Worm (Caenorhabditis elegans) whole organism, L1 larva: ENCODE data around the gene nhr-291.
A peak's percentile ranks its signal among the peaks of the same experiment; 100 is the strongest.

Experiments
- C16A3.4 ChIP-seq: fragments of 150-350 bp; optimal IDR thresholded peaks from 2 replicates; lab custom pipeline; 2014; ENCODE audit warnings: missing biosample characterization, missing genetic modification characterization
- aha-1 ChIP-seq: fragments of 150-350 bp; optimal IDR thresholded peaks from 2 replicates; lab custom pipeline; 2014; ENCODE audit warnings: missing biosample characterization, missing genetic modification characterization
- ceh-8 ChIP-seq: fragments of 200-800 bp; sonication (Bioruptor generic); optimal IDR thresholded peaks from 2 replicates; lab custom pipeline; 2018; ENCODE audit warnings: mild to moderate bottlenecking, missing genetic modification characterization, moderate library complexity, missing compliant biosample characterization
- ceh-82 ChIP-seq, 3 experiments: fragments of 150-350 bp in 1 of 3; sonication (generic microtip) in 2 of 3; optimal IDR thresholded peaks; 2 replicates each; lab custom pipeline; 2014 to 2017; ENCODE audit warnings: missing biosample characterization in 3 of 3, missing genetic modification characterization in 3 of 3
- efl-1 ChIP-seq, 4 experiments: fragments of 150-350 bp; optimal IDR thresholded peaks in 3 of 4; peaks in 1 of 4; 1 replicate in 1 of 4; 2 replicates in 3 of 4; lab custom pipeline; 2014; ENCODE audit warnings: missing biosample characterization in 2 of 4, missing genetic modification characterization in 2 of 4, missing genetic modification reagents in 2 of 4
- egl-13 ChIP-seq: sonication (generic microtip); optimal IDR thresholded peaks from 2 replicates; lab custom pipeline; 2016; ENCODE audit warnings: missing genotype, missing genetic modification reagents, missing genetic modification characterization, missing compliant biosample characterization
- elt-2 ChIP-seq: sonication (generic microtip); optimal IDR thresholded peaks from 2 replicates; lab custom pipeline; 2016; ENCODE audit warnings: missing genetic modification characterization, mild to moderate bottlenecking, inconsistent platforms, missing compliant biosample characterization, missing genetic modification reagents
- elt-3 ChIP-seq, 6 experiments: fragments of 150-350 bp in 1 of 6; sonication (generic microtip); optimal IDR thresholded peaks; 2 replicates each; lab custom pipeline; 2017 to 2018; ENCODE audit warnings: missing biosample characterization in 6 of 6, missing genetic modification characterization in 6 of 6, inconsistent platforms in 1 of 6
- fkh-8 ChIP-seq: sonication (generic microtip); optimal IDR thresholded peaks from 2 replicates; lab custom pipeline; 2016; ENCODE audit warnings: mild to moderate bottlenecking, missing genetic modification characterization, missing compliant biosample characterization
- fos-1 ChIP-seq: fragments of 150-350 bp; optimal IDR thresholded peaks from 2 replicates; lab custom pipeline; 2014; ENCODE audit warnings: missing biosample characterization, missing genetic modification characterization
- hlh-17 ChIP-seq: fragments of 200-800 bp; sonication (Bioruptor generic); optimal IDR thresholded peaks from 2 replicates; lab custom pipeline; 2018; ENCODE audit warnings: missing genetic modification characterization, mild to moderate bottlenecking, missing compliant biosample characterization, moderate library complexity, borderline replicate concordance
- isw-1 ChIP-seq: fragments of 200-800 bp; sonication (Bioruptor generic); IDR thresholded peaks from 2 replicates; pipeline ENCODE4 v1.3.6; 2022; ENCODE audit warnings: missing genetic modification characterization, missing compliant biosample characterization
- jun-1 ChIP-seq: fragments of 150-350 bp; optimal IDR thresholded peaks from 2 replicates; lab custom pipeline; 2014; ENCODE audit warnings: missing biosample characterization, missing genetic modification reagents, missing genetic modification characterization
- lin-13 ChIP-seq: fragments of 150-350 bp; optimal IDR thresholded peaks from 2 replicates; lab custom pipeline; 2014; ENCODE audit warnings: missing biosample characterization, missing genetic modification reagents, missing genetic modification characterization
- lin-35 ChIP-seq, 2 experiments: fragments of 150-350 bp; optimal IDR thresholded peaks; 2 replicates each; lab custom pipeline; 2014; ENCODE audit warnings: missing biosample characterization in 2 of 2, missing genetic modification characterization in 2 of 2, missing genetic modification reagents in 2 of 2
- lsy-2 ChIP-seq, 2 experiments: fragments of 150-350 bp; optimal IDR thresholded peaks; 2 replicates each; lab custom pipeline; 2014; ENCODE audit warnings: missing biosample characterization in 2 of 2, missing genetic modification characterization in 2 of 2
- mab-9 ChIP-seq: fragments of 200-800 bp; sonication (Bioruptor generic); IDR thresholded peaks from 2 replicates; pipeline ENCODE4 v1.3.6; 2022; ENCODE audit warnings: missing genetic modification reagents, missing genetic modification characterization, missing compliant biosample characterization
- mef-2 ChIP-seq: fragments of 150-350 bp; optimal IDR thresholded peaks from 2 replicates; lab custom pipeline; 2014; ENCODE audit warnings: missing biosample characterization, missing genetic modification characterization
- nhr-11 ChIP-seq: fragments of 150-350 bp; optimal IDR thresholded peaks from 2 replicates; lab custom pipeline; 2014; ENCODE audit warnings: missing biosample characterization, missing genetic modification characterization
- nhr-20 ChIP-seq: sonication (generic microtip); optimal IDR thresholded peaks from 2 replicates; lab custom pipeline; 2016; ENCODE audit warnings: mild to moderate bottlenecking, missing genetic modification characterization, missing compliant biosample characterization
- nhr-28 ChIP-seq: fragments of 150-350 bp; optimal IDR thresholded peaks from 2 replicates; lab custom pipeline; 2014; ENCODE audit warnings: missing biosample characterization, missing genetic modification characterization
- nhr-84 ChIP-seq: sonication (generic microtip); optimal IDR thresholded peaks from 2 replicates; lab custom pipeline; 2017; ENCODE audit warnings: missing biosample characterization, missing genetic modification characterization
- nhr-85 ChIP-seq: sonication (generic microtip); peaks from one replicate; lab custom pipeline; 2016; ENCODE audit warnings: missing genetic modification characterization, inconsistent platforms, missing compliant biosample characterization
- nhr-90 ChIP-seq: sonication (generic microtip); optimal IDR thresholded peaks from 2 replicates; lab custom pipeline; 2016; ENCODE audit warnings: mild to moderate bottlenecking, missing genetic modification characterization, missing compliant biosample characterization; ENCODE audit not compliant: poor library complexity
- pax-3 ChIP-seq: fragments of 200-800 bp; sonication (Bioruptor generic); optimal IDR thresholded peaks from 2 replicates; lab custom pipeline; 2018; ENCODE audit warnings: mild to moderate bottlenecking, missing genetic modification characterization, moderate library complexity, missing compliant biosample characterization
- pqm-1 ChIP-seq: sonication (generic microtip); optimal IDR thresholded peaks from 3 replicates; lab custom pipeline; 2017; ENCODE audit warnings: missing biosample characterization, missing genetic modification characterization
- rnt-1 ChIP-seq: sonication (generic microtip); optimal IDR thresholded peaks from 2 replicates; lab custom pipeline; 2016; ENCODE audit warnings: mild to moderate bottlenecking, missing genetic modification characterization, moderate library complexity, missing compliant biosample characterization
- snpc-4 ChIP-seq: fragments of 150-350 bp; optimal IDR thresholded peaks from 2 replicates; lab custom pipeline; 2014; ENCODE audit warnings: missing biosample characterization, missing genetic modification characterization
- sptf-1 ChIP-seq: fragments of 150-350 bp; optimal IDR thresholded peaks from 2 replicates; lab custom pipeline; 2014; ENCODE audit warnings: missing biosample characterization, missing genetic modification characterization
- tbx-2 ChIP-seq: sonication (generic microtip); optimal IDR thresholded peaks from 2 replicates; lab custom pipeline; 2016; ENCODE audit warnings: missing genetic modification characterization, missing compliant biosample characterization
- tlp-1 ChIP-seq: fragments of 150-350 bp; optimal IDR thresholded peaks from 2 replicates; lab custom pipeline; 2014; ENCODE audit warnings: missing biosample characterization, missing genetic modification characterization
- unc-130 ChIP-seq: fragments of 150-350 bp; optimal IDR thresholded peaks from 2 replicates; lab custom pipeline; 2017; ENCODE audit warnings: missing biosample characterization, missing genetic modification characterization, inconsistent platforms
- unc-30 ChIP-seq: sonication (generic microtip); optimal IDR thresholded peaks from 2 replicates; lab custom pipeline; 2017; ENCODE audit warnings: missing biosample characterization, missing genetic modification characterization
- unc-62 ChIP-seq: fragments of 150-350 bp; optimal IDR thresholded peaks from 2 replicates; lab custom pipeline; 2014; ENCODE audit warnings: missing biosample characterization, missing genetic modification reagents, missing genetic modification characterization
- unc-86 ChIP-seq: sonication (generic microtip); optimal IDR thresholded peaks from 2 replicates; lab custom pipeline; 2016; ENCODE audit warnings: missing genetic modification characterization, missing compliant biosample characterization
- vab-15 ChIP-seq: sonication (generic microtip); optimal IDR thresholded peaks from 2 replicates; lab custom pipeline; 2017; ENCODE audit warnings: missing genotype, mild to moderate bottlenecking, missing genetic modification characterization, missing compliant biosample characterization
- xbp-1 ChIP-seq: sonication (generic microtip); optimal IDR thresholded peaks from 2 replicates; lab custom pipeline; 2016; ENCODE audit warnings: missing genetic modification characterization, missing compliant biosample characterization
- zip-4 ChIP-seq: fragments of 200-800 bp; sonication (Bioruptor generic); optimal IDR thresholded peaks from 2 replicates; lab custom pipeline; 2018; ENCODE audit warnings: mild to moderate bottlenecking, missing genetic modification characterization, moderate library complexity, missing compliant biosample characterization
- ztf-4 ChIP-seq: fragments of 150-350 bp; optimal IDR thresholded peaks from 2 replicates; lab custom pipeline; 2014; ENCODE audit warnings: missing biosample characterization, missing genetic modification characterization

nhr-291 gene

DNA sequence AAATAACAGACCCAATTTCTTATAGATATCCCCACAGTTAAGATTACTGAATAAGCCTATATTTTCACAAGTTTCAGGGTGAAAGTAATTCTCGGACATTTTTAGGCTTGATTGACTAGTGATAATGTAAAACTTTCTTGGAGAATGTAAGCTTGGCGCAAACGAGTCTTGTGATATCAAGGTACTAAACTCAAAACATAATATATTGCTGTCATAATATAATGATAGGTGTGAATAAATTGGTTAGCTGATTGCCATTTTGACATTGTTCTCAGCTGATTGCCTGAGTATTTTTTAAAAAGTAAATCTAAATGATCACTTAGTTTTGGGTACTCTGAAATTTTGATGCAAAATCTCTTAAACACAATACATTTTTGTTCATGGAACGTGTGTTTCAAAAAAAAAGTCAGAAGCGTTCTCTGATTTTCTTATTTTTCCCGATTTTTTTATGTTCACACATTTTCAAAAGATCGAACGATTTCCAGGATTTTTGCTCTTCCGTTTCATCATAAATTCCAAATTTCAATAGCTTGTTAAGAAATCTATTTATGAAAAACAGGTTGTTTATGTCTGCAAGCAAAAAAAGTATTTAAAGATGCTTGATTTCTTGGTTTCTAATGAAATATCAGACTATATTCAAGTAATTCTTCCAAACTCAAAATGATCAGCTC lies 37.3 kb upstream of the nhr-291 start, which contains the start of the genes srw-19 and srx-51:
Gene srw-19, minus strand, starts transcription at position 101 of the 671 bp plus-strand sequence.
Gene srx-51, plus strand, starts transcription at position 621 of the 671 bp plus-strand sequence.
- no peak for TF ChIP-seq mab-9 (GFP tag; lab: Robert Waterston, UW)
- no peak for TF ChIP-seq lsy-2 (tag; optimal IDR thresholded peaks at IDR 0.05; lab: Kevin White, UChicago)

DNA sequence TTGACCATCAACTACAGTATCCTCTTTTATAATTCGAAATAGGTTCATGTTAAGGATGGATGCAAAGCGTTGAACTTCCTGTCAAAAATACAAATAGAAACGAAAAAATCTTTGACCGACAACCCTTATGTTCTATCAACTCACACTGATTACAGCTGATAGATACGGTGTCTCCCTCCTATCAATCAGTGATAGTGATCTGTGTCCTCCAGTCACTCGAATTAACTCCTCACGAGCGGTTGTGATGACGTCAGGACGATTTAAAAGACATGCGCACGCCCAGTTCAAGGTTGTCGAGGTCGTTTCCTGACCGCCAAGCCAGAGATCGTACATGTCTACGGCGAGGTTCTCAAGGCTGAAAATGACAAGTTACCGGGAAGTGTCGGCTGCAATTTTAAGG lies 32.8 kb upstream of the nhr-291 start:
- TF ChIP-seq nhr-20 (tag; lab: Kevin White, UChicago) (peak; percentile 42), elt-3 (tag; optimal IDR thresholded peaks at IDR 0.05; lab: Kevin White, UChicago) (peak; percentile 28 to 88 (median 78)), aha-1 (tag; lab: Kevin White, UChicago) (no peak), unc-30 (no peak), lin-35 (GFP tag; optimal IDR thresholded peaks at IDR 0.05; lab: Kevin White, UChicago) (no peak), nhr-84 (tag; lab: Kevin White, UChicago) (no peak), efl-1 (optimal IDR thresholded peaks at IDR 0.05; lab: Kevin White, UChicago) (no peak), efl-1 (GFP tag; optimal IDR thresholded peaks at IDR 0.05 in 1 of 2; lab: Kevin White, UChicago) (peak in 1 of 2 experiments; percentile 88), nhr-85 (tag; lab: Kevin White, UChicago) (peak; percentile 83)

DNA sequence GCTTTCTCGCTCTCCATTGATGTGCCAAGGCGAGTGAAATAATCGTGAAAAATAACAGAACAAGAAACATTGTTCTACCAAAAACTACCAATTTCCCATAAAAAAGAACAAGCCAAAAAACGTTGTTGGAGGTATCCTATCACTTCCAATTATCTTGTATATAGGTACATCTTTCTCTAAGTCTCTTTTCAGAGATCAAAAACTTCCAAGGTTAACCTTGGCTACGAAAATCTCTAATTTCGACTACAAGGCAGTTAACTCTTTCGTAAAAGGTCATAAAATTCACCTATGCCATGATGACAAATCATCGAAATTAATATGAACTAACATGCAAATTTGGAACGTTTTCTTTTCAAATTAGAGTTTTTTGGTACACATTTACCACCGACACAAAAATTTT lies 30.9 kb upstream of the nhr-291 start, which contains the start of gene cyp-34A1:
Gene cyp-34A1, minus strand, starts transcription at position 101 of the 400 bp plus-strand sequence.
- no peak for TF ChIP-seq vab-15
- TF ChIP-seq nhr-28 (tag; lab: Kevin White, UChicago): no peak
- TF ChIP-seq mef-2: no peak

DNA sequence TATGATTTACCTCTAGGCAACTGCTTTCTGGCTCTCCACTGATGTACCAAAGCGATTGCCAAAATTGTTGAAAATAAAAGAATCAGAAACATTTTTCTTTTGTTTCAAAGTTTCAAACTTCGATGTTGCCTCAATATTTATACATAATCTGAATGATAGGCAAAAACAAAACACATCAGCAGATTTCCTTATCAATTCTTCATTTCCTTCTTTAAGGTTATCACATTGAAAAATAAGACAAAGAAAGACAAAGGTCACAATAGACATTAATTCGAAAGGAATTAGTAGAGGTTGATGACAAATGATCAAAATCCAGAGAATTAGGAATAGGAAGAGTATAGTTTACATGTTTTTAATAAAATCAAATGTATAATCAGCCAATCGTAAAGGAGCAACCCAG lies 27.8 kb upstream of the nhr-291 start, which contains the start of gene cyp-34A2:
Gene cyp-34A2, minus strand, starts transcription at position 101 of the 400 bp plus-strand sequence.
- TF ChIP-seq tbx-2 (no peak), ceh-8 (GFP tag; lab: Kevin White, UChicago) (no peak), unc-86 (no peak), nhr-11 (tag; lab: Kevin White, UChicago) (no peak), efl-1 (optimal IDR thresholded peaks at IDR 0.05; lab: Kevin White, UChicago) (no peak), efl-1 (GFP tag; optimal IDR thresholded peaks at IDR 0.05 in 1 of 2; lab: Kevin White, UChicago) (peak in 1 of 2 experiments; percentile 12), ztf-4 (tag; lab: Kevin White, UChicago) (no peak), rnt-1 (tag; lab: Kevin White, UChicago) (no peak)
- TF ChIP-seq, all 84 proteins: peak for 1

DNA sequence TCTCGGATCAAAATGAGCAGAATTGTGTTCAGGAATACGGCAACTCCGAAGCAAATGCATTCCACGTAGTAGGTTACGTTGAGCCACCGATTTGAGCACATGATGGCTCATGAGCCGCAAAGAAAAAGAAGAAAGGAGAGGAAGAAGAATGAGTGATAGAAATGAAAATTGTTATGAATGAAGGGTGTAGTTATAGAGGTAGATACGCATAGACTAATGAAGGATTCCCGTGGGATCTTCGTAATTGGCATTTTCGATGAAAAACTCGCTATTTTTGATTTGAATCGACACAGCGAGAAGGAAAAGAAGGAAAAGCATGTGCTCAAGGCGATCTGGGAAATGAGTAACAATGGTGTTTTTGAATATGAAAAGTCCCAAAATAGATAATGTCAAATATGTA lies 24.9 kb upstream of the nhr-291 start, which contains the start of gene str-96:
Gene str-96, minus strand, starts transcription at position 101 of the 400 bp plus-strand sequence.
- TF ChIP-seq egl-13 (tag; lab: Kevin White, UChicago) (no peak), tlp-1 (tag; lab: Kevin White, UChicago) (no peak), elt-2 (no peak), elt-3 (tag; optimal IDR thresholded peaks at IDR 0.05; lab: Kevin White, UChicago) (no peak), zip-4 (GFP tag; lab: Kevin White, UChicago) (no peak), vab-15 (no peak), hlh-17 (GFP tag; lab: Kevin White, UChicago) (no peak), ceh-8 (GFP tag; lab: Kevin White, UChicago) (peak; percentile 86), fkh-8 (tag; lab: Kevin White, UChicago) (peak; percentile 32), snpc-4 (no peak), xbp-1 (no peak), lsy-2 (tag; optimal IDR thresholded peaks at IDR 0.05; lab: Kevin White, UChicago) (no peak), C16A3.4 (tag; lab: Kevin White, UChicago) (no peak), unc-86 (no peak), nhr-90 (no peak), ceh-82 (tag; optimal IDR thresholded peaks at IDR 0.05; lab: Kevin White, UChicago) (no peak)

DNA sequence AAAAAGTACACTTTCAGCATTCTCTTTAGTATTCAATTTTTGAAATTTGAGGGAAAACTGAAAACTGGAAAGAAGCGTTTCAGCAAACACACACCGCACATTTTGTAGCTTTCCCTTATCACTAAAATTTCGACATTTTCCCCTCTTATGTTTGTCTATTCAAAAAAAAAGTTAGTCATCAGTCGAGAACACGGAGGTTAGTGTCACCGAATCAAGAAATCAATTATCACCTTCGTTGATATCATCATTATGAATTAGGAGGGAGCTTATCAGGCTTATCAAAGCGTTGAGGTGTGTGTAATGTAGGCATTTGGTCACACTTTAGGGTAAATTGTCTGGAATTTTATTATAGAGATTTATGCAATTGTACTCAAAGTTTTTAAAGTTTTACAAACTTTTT lies 20.2 kb upstream of the nhr-291 start, which contains the start of gene cpr-3:
Gene cpr-3, minus strand, starts transcription at position 104 of the 400 bp plus-strand sequence.
- TF ChIP-seq ztf-4 (tag; lab: Kevin White, UChicago): no peak
- TF ChIP-seq nhr-85 (tag; lab: Kevin White, UChicago): no peak
- no peak for TF ChIP-seq unc-62 (GFP tag; lab: Kevin White, UChicago)
- no peak for TF ChIP-seq fos-1
- TF ChIP-seq isw-1 (GFP tag; lab: Robert Waterston, UW): no peak
- no peak for TF ChIP-seq sptf-1 (tag; lab: Kevin White, UChicago)
- peak; percentile 52 for TF ChIP-seq nhr-20 (tag; lab: Kevin White, UChicago)
- TF ChIP-seq pax-3: peak; percentile 88
- TF ChIP-seq unc-130 (tag; lab: Kevin White, UChicago): no peak
- peak; percentile 19 for TF ChIP-seq nhr-90
- peak; percentile 83 for TF ChIP-seq tlp-1 (tag; lab: Kevin White, UChicago)
- TF ChIP-seq jun-1 (tag; lab: Kevin White, UChicago): peak; percentile 75
- no peak for TF ChIP-seq fkh-8 (tag; lab: Kevin White, UChicago)
- peak; percentile 90 for TF ChIP-seq pqm-1 (tag; lab: Kevin White, UChicago)
- TF ChIP-seq aha-1 (tag; lab: Kevin White, UChicago): no peak
- TF ChIP-seq unc-30: no peak
- no peak for TF ChIP-seq lin-13 (GFP tag; lab: Kevin White, UChicago)
- no peak for TF ChIP-seq efl-1 (optimal IDR thresholded peaks at IDR 0.05; lab: Kevin White, UChicago)
- peak in 1 of 2 experiments; percentile 37 for TF ChIP-seq efl-1 (GFP tag; optimal IDR thresholded peaks at IDR 0.05 in 1 of 2; lab: Kevin White, UChicago)
